Worm (Caenorhabditis elegans) whole organism, mixed stage, embryonic: ENCODE measurements around the gene nspc-12.

Experiments used
- ceh-43 ChIP-seq: fragments of 200-800 bp; sonication (Bioruptor generic); optimal IDR thresholded peaks from 2 replicates; lab custom pipeline; 2018; ENCODE audit warnings: mild to moderate bottlenecking, missing genetic modification characterization, moderate library complexity, missing compliant biosample characterization
- ceh-83 ChIP-seq: fragments of 200-800 bp; sonication (Bioruptor generic); optimal IDR thresholded peaks from 2 replicates; lab custom pipeline; 2018; ENCODE audit warnings: mild to moderate bottlenecking, missing genetic modification characterization, missing compliant biosample characterization
- elt-1 ChIP-seq: sonication (generic microtip); optimal IDR thresholded peaks from 2 replicates; lab custom pipeline; 2017; ENCODE audit warnings: missing genetic modification characterization, mild to moderate bottlenecking, missing compliant biosample characterization, antibody characterized with exemption, moderate library complexity, borderline replicate concordance; ENCODE audit not compliant: insufficient read depth
- hlh-1 ChIP-seq: fragments of 150-350 bp; optimal IDR thresholded peaks from 2 replicates; lab custom pipeline; 2014; ENCODE audit warnings: missing biosample characterization, missing genetic modification reagents, missing genetic modification characterization
- lin-13 ChIP-seq: fragments of 150-350 bp; optimal IDR thresholded peaks from 2 replicates; lab custom pipeline; 2014; ENCODE audit warnings: missing biosample characterization, missing genetic modification characterization
- mab-5 ChIP-seq: fragments of 150-350 bp; optimal IDR thresholded peaks from 2 replicates; lab custom pipeline; 2014; ENCODE audit warnings: missing biosample characterization, missing genetic modification characterization
- nhr-12 ChIP-seq: fragments of 150-350 bp; optimal IDR thresholded peaks from 2 replicates; lab custom pipeline; 2014; ENCODE audit warnings: missing biosample characterization, missing genetic modification characterization
- nhr-237 ChIP-seq: fragments of 150-350 bp; optimal IDR thresholded peaks from 2 replicates; lab custom pipeline; 2014; ENCODE audit warnings: missing biosample characterization, missing genetic modification characterization
- pha-4 ChIP-seq: fragments of 150-350 bp; optimal IDR thresholded peaks from 2 replicates; lab custom pipeline; 2018; ENCODE audit warnings: missing biosample characterization, missing genetic modification reagents, missing genetic modification characterization
- unc-39 ChIP-seq: fragments of 150-350 bp; optimal IDR thresholded peaks from 2 replicates; lab custom pipeline; 2014; ENCODE audit warnings: missing biosample characterization, missing genetic modification characterization

- TF ChIP-seq mab-5 = no peak
- TF ChIP-seq ceh-43 (GFP tag; lab: Kevin White, UChicago) = no peak
- TF ChIP-seq ceh-83 (GFP tag; lab: Kevin White, UChicago) = no peak
- TF ChIP-seq elt-1 = no peak
- TF ChIP-seq unc-39 (tag; lab: Kevin White, UChicago) = no peak
- no peak for TF ChIP-seq nhr-12
- TF ChIP-seq lin-13 = no peak
- TF ChIP-seq hlh-1 (tag; lab: Kevin White, UChicago) = no peak
- TF ChIP-seq nhr-237 = no peak
- TF ChIP-seq pha-4 (tag; lab: Kevin White, UChicago) = no peak
Measured at ce11 chrX:12315268-12315667, 41.2 kb downstream of the nspc-12 start, which contains the start of gene xtr-2.
